Worm (Caenorhabditis elegans) whole organism, midembryonic: ENCODE data around the gene H20J04.7.

Experiments used
- T22C8.4 ChIP-seq: fragments of 200-800 bp; sonication (Bioruptor generic); IDR thresholded peaks from 2 replicates; pipeline ENCODE4 v1.3.6; 2022; ENCODE audit warnings: missing genetic modification characterization, missing compliant biosample characterization
- cog-1 ChIP-seq: sonication (generic microtip); optimal IDR thresholded peaks from 2 replicates; lab custom pipeline; 2016; ENCODE audit warnings: missing genetic modification characterization, missing compliant biosample characterization
- klf-2 ChIP-seq: fragments of 200-800 bp; sonication (Bioruptor generic); conservative IDR thresholded peaks from 2 replicates; pipeline ENCODE4 v1.3.6; 2022; ENCODE audit warnings: missing genetic modification reagents, missing genetic modification characterization, missing compliant biosample characterization
- tab-1 ChIP-seq: fragments of 200-800 bp; sonication (Bioruptor generic); IDR thresholded peaks from 2 replicates; pipeline ENCODE4 v1.3.6; 2022; ENCODE audit warnings: missing genetic modification characterization, missing compliant biosample characterization
- ztf-23 ChIP-seq: fragments of 200-800 bp; sonication (Bioruptor generic); IDR thresholded peaks from 2 replicates; pipeline ENCODE4 v1.3.6; 2022; ENCODE audit warnings: missing genetic modification reagents, missing genetic modification characterization, missing compliant biosample characterization
- ztf-29 ChIP-seq: fragments of 200-800 bp; sonication (Bioruptor generic); IDR thresholded peaks from 2 replicates; pipeline ENCODE4 v1.3.6; 2022; ENCODE audit warnings: missing genetic modification reagents, missing genetic modification characterization, missing compliant biosample characterization

- TF ChIP-seq ztf-23 (GFP tag; lab: Robert Waterston, UW) (no peak), tab-1 (GFP tag; lab: Robert Waterston, UW) (no peak), ztf-29 (no peak), T22C8.4 (GFP tag; lab: Robert Waterston, UW) (no peak), cog-1 (no peak), klf-2 (GFP tag; lab: Robert Waterston, UW) (no peak)
These were observed 48.0 kb downstream of the H20J04.7 start, which contains the start of gene Y52E8A.3 for ce11 chrII:4306921-4307630.
